Worm (Caenorhabditis elegans) whole organism, midembryonic: ENCODE data around the gene emb-4.

ENCODE experiments used
- T22C8.4 ChIP-seq: fragments of 200-800 bp; sonication (Bioruptor generic); IDR thresholded peaks from 2 replicates; pipeline ENCODE4 v1.3.6; 2022; ENCODE audit warnings: missing genetic modification characterization, missing compliant biosample characterization
- cog-1 ChIP-seq: sonication (generic microtip); optimal IDR thresholded peaks from 2 replicates; lab custom pipeline; 2016; ENCODE audit warnings: missing genetic modification characterization, missing compliant biosample characterization
- flt-1 ChIP-seq: fragments of 200-800 bp; sonication (Bioruptor generic); IDR thresholded peaks from 2 replicates; pipeline ENCODE4 v1.3.6; 2022; ENCODE audit warnings: missing genetic modification characterization, missing compliant biosample characterization
- ztf-29 ChIP-seq: fragments of 200-800 bp; sonication (Bioruptor generic); IDR thresholded peaks from 2 replicates; pipeline ENCODE4 v1.3.6; 2022; ENCODE audit warnings: missing genetic modification reagents, missing genetic modification characterization, missing compliant biosample characterization

DNA sequence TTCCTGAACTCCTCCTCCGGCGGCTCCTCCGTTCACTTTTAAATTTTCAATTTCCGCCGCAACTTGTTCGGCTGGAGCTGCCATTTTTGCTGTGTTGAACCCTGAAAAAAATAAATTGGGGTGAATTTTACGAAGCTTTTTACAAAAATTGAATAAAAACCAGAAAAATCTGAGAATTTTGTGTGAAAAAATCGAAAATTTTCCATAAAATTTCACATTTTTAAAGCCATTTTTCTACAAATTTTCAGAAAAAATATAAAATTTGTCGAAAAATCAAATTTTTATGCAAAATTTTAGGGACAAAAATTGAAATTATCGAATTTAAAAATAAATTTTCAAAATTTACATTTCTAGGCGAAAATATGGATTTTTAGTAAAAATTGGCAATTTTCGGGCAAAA lies 35.7 kb downstream of the emb-4 start, which contains the start of gene wars-1:
- TF ChIP-seq T22C8.4 (GFP tag; lab: Robert Waterston, UW): no peak
- TF ChIP-seq ztf-29 (GFP tag; lab: Robert Waterston, UW): no peak
- TF ChIP-seq cog-1 (tag; lab: Kevin White, UChicago): no peak
- no peak for TF ChIP-seq flt-1
